Fruit fly (Drosophila melanogaster): ENCODE results near the gene trv.

- TF ChIP-seq fru (GFP tag; optimal IDR thresholded peaks at IDR 0.05), result no peak
- TF ChIP-seq usp (GFP tag; optimal IDR thresholded peaks at IDR 0.05), result no peak
- no peak for TF ChIP-seq tai (GFP tag; optimal IDR thresholded peaks at IDR 0.05)
- TF ChIP-seq lola (GFP tag; optimal IDR thresholded peaks at IDR 0.05), result no peak
- no peak for TF ChIP-seq pan (optimal IDR thresholded peaks at IDR 0.05)
- TF ChIP-seq Dif (GFP tag; optimal IDR thresholded peaks at IDR 0.05; ENCODE audit: partially characterized antibody), result no peak
- TF ChIP-seq sage (GFP tag; optimal IDR thresholded peaks at IDR 0.05), result no peak
- no peak for TF ChIP-seq ey (GFP tag; optimal IDR thresholded peaks at IDR 0.05)
- TF ChIP-seq h (GFP tag; optimal IDR thresholded peaks at IDR 0.05), result no peak
- TF ChIP-seq Myc (optimal IDR thresholded peaks at IDR 0.05), result no peak
- TF ChIP-seq jim (GFP tag; optimal IDR thresholded peaks at IDR 0.05), result no peak
Observed at dm6 chr3R:27990651-27991050, 35.8 kb upstream of the trv start, which contains the start of gene CG4815.

Measured in whole organism, wandering third instar larva.